Worm (Caenorhabditis elegans) whole organism, midembryonic: Measurements from ENCODE around the gene nhr-25.

ENCODE experiments used
- T22C8.4 ChIP-seq: fragments of 200-800 bp; sonication (Bioruptor generic); IDR thresholded peaks from 2 replicates; pipeline ENCODE4 v1.3.6; 2022; ENCODE audit warnings: missing genetic modification characterization, missing compliant biosample characterization
- cog-1 ChIP-seq: sonication (generic microtip); optimal IDR thresholded peaks from 2 replicates; lab custom pipeline; 2016; ENCODE audit warnings: missing genetic modification characterization, missing compliant biosample characterization
- flt-1 ChIP-seq: fragments of 200-800 bp; sonication (Bioruptor generic); IDR thresholded peaks from 2 replicates; pipeline ENCODE4 v1.3.6; 2022; ENCODE audit warnings: missing genetic modification characterization, missing compliant biosample characterization
- klf-2 ChIP-seq: fragments of 200-800 bp; sonication (Bioruptor generic); conservative IDR thresholded peaks from 2 replicates; pipeline ENCODE4 v1.3.6; 2022; ENCODE audit warnings: missing genetic modification reagents, missing genetic modification characterization, missing compliant biosample characterization
- med-1 ChIP-seq: sonication (generic microtip); optimal IDR thresholded peaks from 2 replicates; lab custom pipeline; 2017; ENCODE audit warnings: missing genetic modification characterization, mild to moderate bottlenecking, missing compliant biosample characterization, antibody characterized with exemption, missing genetic modification reagents; ENCODE audit not compliant: insufficient read depth
- ref-1 ChIP-seq: fragments of 200-800 bp; sonication (Bioruptor generic); conservative IDR thresholded peaks from 2 replicates; pipeline ENCODE4 v1.3.6; 2022; ENCODE audit warnings: missing genetic modification reagents, missing genetic modification characterization, missing compliant biosample characterization
- tab-1 ChIP-seq: fragments of 200-800 bp; sonication (Bioruptor generic); IDR thresholded peaks from 2 replicates; pipeline ENCODE4 v1.3.6; 2022; ENCODE audit warnings: missing genetic modification characterization, missing compliant biosample characterization
- ztf-23 ChIP-seq: fragments of 200-800 bp; sonication (Bioruptor generic); IDR thresholded peaks from 2 replicates; pipeline ENCODE4 v1.3.6; 2022; ENCODE audit warnings: missing genetic modification reagents, missing genetic modification characterization, missing compliant biosample characterization
- ztf-29 ChIP-seq: fragments of 200-800 bp; sonication (Bioruptor generic); IDR thresholded peaks from 2 replicates; pipeline ENCODE4 v1.3.6; 2022; ENCODE audit warnings: missing genetic modification reagents, missing genetic modification characterization, missing compliant biosample characterization

Gene nhr-25

DNA sequence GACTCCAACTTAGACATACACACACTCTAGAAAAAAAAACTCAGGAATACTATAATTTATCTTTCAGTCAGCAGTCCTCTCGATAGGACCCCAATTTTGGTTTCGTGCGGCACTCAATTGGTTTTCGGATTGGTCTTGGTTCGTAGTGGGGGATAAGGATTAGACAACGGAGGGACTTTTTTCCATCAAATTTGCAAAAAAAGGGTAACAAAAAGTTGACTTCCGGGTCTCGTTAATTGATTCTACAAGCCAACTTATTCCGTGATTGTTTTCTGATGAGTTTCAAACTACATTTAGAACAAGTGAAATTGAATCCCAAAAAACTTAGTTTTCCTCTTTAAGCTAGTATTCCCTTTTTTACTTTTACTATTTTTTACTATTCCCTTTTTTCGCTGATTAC is 26.0 kb downstream of the nhr-25 start:
- TF ChIP-seq ztf-29 (GFP tag; lab: Robert Waterston, UW) (no peak), klf-2 (no peak), cog-1 (tag; lab: Kevin White, UChicago) (no peak), ref-1 (no peak), T22C8.4 (GFP tag; lab: Robert Waterston, UW) (no peak), flt-1 (no peak), tab-1 (GFP tag; lab: Robert Waterston, UW) (no peak), ztf-23 (GFP tag; lab: Robert Waterston, UW) (no peak), med-1 (GFP tag; lab: Kevin White, UChicago) (no peak)

ce11 chrX:13038791-13039190 is 30.5 kb downstream of the nhr-25 start:
- TF ChIP-seq T22C8.4 (GFP tag; lab: Robert Waterston, UW): no peak
- no peak for TF ChIP-seq tab-1 (GFP tag; lab: Robert Waterston, UW)
- no peak for TF ChIP-seq flt-1
- no peak for TF ChIP-seq cog-1 (tag; lab: Kevin White, UChicago)
- no peak for TF ChIP-seq klf-2
- no peak for TF ChIP-seq med-1 (GFP tag; lab: Kevin White, UChicago)
- no peak for TF ChIP-seq ref-1
- no peak for TF ChIP-seq ztf-29 (GFP tag; lab: Robert Waterston, UW)
- no peak for TF ChIP-seq ztf-23 (GFP tag; lab: Robert Waterston, UW)

DNA sequence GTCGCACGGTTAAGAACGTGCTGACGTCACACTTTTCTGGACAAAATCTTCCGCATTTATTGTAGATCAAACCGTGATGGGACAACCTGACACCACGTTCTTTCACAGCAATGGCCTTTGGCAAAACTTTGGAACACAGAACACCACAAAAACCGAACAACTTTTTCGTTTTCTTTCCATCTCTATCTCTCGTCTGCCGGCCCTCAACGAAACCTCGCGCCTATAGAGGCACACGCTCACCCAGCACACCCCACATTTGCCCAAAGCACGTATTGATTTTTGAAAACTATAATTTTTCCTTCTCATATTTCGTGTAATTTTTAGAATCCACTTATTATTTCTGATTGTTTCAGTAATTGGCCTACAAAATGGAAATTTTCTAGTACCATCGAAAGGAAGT is 33.5 kb downstream of the nhr-25 start:
- no peak for TF ChIP-seq klf-2
- no peak for TF ChIP-seq T22C8.4 (GFP tag; lab: Robert Waterston, UW)
- no peak for TF ChIP-seq ztf-23 (GFP tag; lab: Robert Waterston, UW)
- no peak for TF ChIP-seq cog-1 (tag; lab: Kevin White, UChicago)
- no peak for TF ChIP-seq med-1 (GFP tag; lab: Kevin White, UChicago)
- TF ChIP-seq tab-1 (GFP tag; lab: Robert Waterston, UW): no peak
- no peak for TF ChIP-seq ref-1
- no peak for TF ChIP-seq ztf-29 (GFP tag; lab: Robert Waterston, UW)
- no peak for TF ChIP-seq flt-1

- TF ChIP-seq ztf-23 (GFP tag; lab: Robert Waterston, UW) (peak; percentile 96), klf-2 (peak; percentile 90), med-1 (GFP tag; lab: Kevin White, UChicago) (peak; percentile 81), cog-1 (tag; lab: Kevin White, UChicago) (peak; percentile 86), T22C8.4 (GFP tag; lab: Robert Waterston, UW) (peak; percentile 95), flt-1 (peak; percentile 96), ztf-29 (GFP tag; lab: Robert Waterston, UW) (peak; percentile 94), tab-1 (GFP tag; lab: Robert Waterston, UW) (peak; percentile 95), ref-1 (peak; percentile 91)
Observed at ce11 chrX:13046324-13046723, 38.0 kb downstream of the nhr-25 start.

DNA sequence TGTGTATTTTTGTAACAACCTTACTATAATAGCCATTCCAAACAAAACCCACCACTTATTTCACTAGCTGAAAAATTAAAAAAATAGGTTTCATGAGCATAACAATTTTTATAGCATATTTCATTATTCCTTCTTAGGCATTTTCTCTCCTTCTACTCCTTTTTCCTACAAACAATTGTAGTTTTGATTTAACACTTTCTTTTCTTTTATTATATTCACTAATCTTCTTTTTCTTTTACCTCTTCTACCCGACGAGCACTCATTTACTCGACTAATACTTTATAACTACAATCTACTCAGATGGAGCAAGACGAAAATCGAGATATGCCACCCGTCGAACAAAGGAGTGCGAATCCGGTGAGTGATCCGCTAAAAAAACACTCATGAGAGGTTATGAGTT is 40.0 kb downstream of the nhr-25 start, which contains the start of gene C53C7.3:
Gene C53C7.3 (plus strand): TSS at position 301 of the 400 bp plus-strand sequence.
- no peak for TF ChIP-seq ref-1
- TF ChIP-seq med-1 (GFP tag; lab: Kevin White, UChicago): no peak
- TF ChIP-seq ztf-23 (GFP tag; lab: Robert Waterston, UW): no peak
- TF ChIP-seq flt-1: no peak
- TF ChIP-seq klf-2: no peak
- no peak for TF ChIP-seq T22C8.4 (GFP tag; lab: Robert Waterston, UW)
- no peak for TF ChIP-seq tab-1 (GFP tag; lab: Robert Waterston, UW)
- no peak for TF ChIP-seq cog-1 (tag; lab: Kevin White, UChicago)

DNA sequence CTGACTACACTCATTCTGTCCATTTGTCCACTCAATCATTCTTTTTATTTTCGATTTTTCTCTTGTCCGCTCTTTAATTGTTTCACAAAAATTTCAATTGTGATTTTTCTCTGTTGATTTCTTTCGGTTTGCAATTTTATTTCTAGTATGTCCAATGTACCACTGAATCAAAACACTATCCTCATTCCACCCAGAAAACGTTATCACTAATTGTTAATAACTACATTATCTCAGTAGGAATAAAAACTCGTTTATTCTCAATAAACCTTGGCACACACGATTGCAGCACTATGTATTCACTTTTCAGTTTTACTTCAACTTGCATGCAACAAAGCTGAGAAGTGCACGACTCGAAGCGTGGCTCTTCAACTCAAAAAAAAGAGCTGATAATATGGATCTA is 43.1 kb downstream of the nhr-25 start, which contains the start of gene K03A11.1:
Gene K03A11.1 (plus strand): TSS at position 301 of the 400 bp plus-strand sequence.
- TF ChIP-seq cog-1 (tag; lab: Kevin White, UChicago): no peak
- no peak for TF ChIP-seq klf-2

DNA sequence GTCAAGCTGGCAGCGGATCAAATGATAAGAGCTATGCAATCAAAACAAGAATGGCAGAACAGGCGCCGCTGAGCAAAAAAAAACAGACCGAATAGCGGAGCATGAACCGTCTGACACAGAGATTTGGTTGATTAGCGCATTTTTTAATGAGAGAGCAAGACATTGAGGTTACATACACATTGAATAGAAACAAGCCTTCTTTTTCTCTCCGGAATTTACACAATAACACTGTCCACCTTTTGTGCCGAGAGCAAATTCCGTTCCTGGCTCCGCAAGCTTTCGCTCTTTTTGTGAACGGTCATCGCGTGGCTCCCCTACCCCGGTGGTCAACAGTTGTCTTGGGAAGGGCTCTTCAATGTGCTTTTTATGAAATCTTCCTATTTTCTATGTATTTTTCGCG is 47.3 kb downstream of the nhr-25 start, which contains the start of gene K03A11.6:
Gene K03A11.6 (plus strand): TSS at position 301 of the 400 bp plus-strand sequence.
- TF ChIP-seq ztf-23 (GFP tag; lab: Robert Waterston, UW) (no peak), ref-1 (no peak), cog-1 (tag; lab: Kevin White, UChicago) (no peak), tab-1 (GFP tag; lab: Robert Waterston, UW) (no peak), med-1 (GFP tag; lab: Kevin White, UChicago) (no peak), flt-1 (no peak), T22C8.4 (GFP tag; lab: Robert Waterston, UW) (no peak), klf-2 (no peak), ztf-29 (GFP tag; lab: Robert Waterston, UW) (no peak)

- TF ChIP-seq tab-1 (GFP tag; lab: Robert Waterston, UW) (no peak), ztf-23 (GFP tag; lab: Robert Waterston, UW) (no peak), T22C8.4 (GFP tag; lab: Robert Waterston, UW) (no peak), cog-1 (tag; lab: Kevin White, UChicago) (no peak), flt-1 (no peak), ref-1 (no peak), med-1 (GFP tag; lab: Kevin White, UChicago) (no peak), klf-2 (no peak), ztf-29 (GFP tag; lab: Robert Waterston, UW) (no peak)
Observed at ce11 chrX:13059984-13060383, 51.7 kb downstream of the nhr-25 start.

ce11 chrX:13061366-13061765 is 53.1 kb downstream of the nhr-25 start:
- TF ChIP-seq ztf-29 (GFP tag; lab: Robert Waterston, UW): no peak
- no peak for TF ChIP-seq flt-1
- no peak for TF ChIP-seq tab-1 (GFP tag; lab: Robert Waterston, UW)
- no peak for TF ChIP-seq med-1 (GFP tag; lab: Kevin White, UChicago)
- TF ChIP-seq T22C8.4 (GFP tag; lab: Robert Waterston, UW): no peak
- no peak for TF ChIP-seq ztf-23 (GFP tag; lab: Robert Waterston, UW)
- TF ChIP-seq klf-2: no peak
- TF ChIP-seq cog-1 (tag; lab: Kevin White, UChicago): no peak
- no peak for TF ChIP-seq ref-1
